Worm (Caenorhabditis elegans): ENCODE measurements around the gene kin-29.

kin-29 gene

ce11 chrX:2877433-2877832 is 25.2 kb upstream of the kin-29 start:
- TF ChIP-seq lsl-1 (GFP tag; optimal IDR thresholded peaks at IDR 0.05): no peak
- TF ChIP-seq akir-1 (GFP tag; optimal IDR thresholded peaks at IDR 0.05): no peak
- no peak for TF ChIP-seq him-1 (tag; optimal IDR thresholded peaks at IDR 0.05)
- TF ChIP-seq F39B2.1 (GFP tag; IDR thresholded peaks at IDR 0.05): no peak
- TF ChIP-seq lin-40 (tag; optimal IDR thresholded peaks at IDR 0.05): no peak

ce11 chrX:2874598-2874997 is 22.4 kb upstream of the kin-29 start:
- TF ChIP-seq madf-8 (GFP tag; conservative IDR thresholded peaks at IDR 0.05) (no peak), ztf-18 (tag; optimal IDR thresholded peaks at IDR 0.05) (no peak), nfya-2 (GFP tag; IDR thresholded peaks at IDR 0.05) (no peak), rec-8 (tag; optimal IDR thresholded peaks at IDR 0.05) (no peak), akir-1 (GFP tag; optimal IDR thresholded peaks at IDR 0.05) (no peak), let-607 (tag; optimal IDR thresholded peaks at IDR 0.05) (no peak), ztf-22 (GFP tag; optimal IDR thresholded peaks at IDR 0.05) (no peak), atf-7 (tag; optimal IDR thresholded peaks at IDR 0.05) (no peak), pha-4 (tag; optimal IDR thresholded peaks at IDR 0.05) (no peak), ceh-100 (GFP tag; IDR thresholded peaks at IDR 0.05) (no peak), cebp-2 (GFP tag; IDR thresholded peaks at IDR 0.05) (no peak), snpc-3.4 (tag; optimal IDR thresholded peaks at IDR 0.05) (no peak), Y79H2A.3 (GFP tag; conservative IDR thresholded peaks at IDR 0.05) (no peak), pbrm-1 (GFP tag; IDR thresholded peaks at IDR 0.05) (no peak), nhr-120 (GFP tag; IDR thresholded peaks at IDR 0.05) (no peak), hsf-1 (GFP tag; IDR thresholded peaks at IDR 0.05) (no peak), lir-1 (GFP tag; conservative IDR thresholded peaks at IDR 0.05) (no peak), ztf-25 (GFP tag; IDR thresholded peaks at IDR 0.05) (no peak)

ce11 chrX:2873272-2873671 is 21.0 kb upstream of the kin-29 start:
- no peak for TF ChIP-seq ets-4 (GFP tag; optimal IDR thresholded peaks at IDR 0.05)
- no peak for TF ChIP-seq hlh-12 (tag; optimal IDR thresholded peaks at IDR 0.05)

- TF ChIP-seq bed-2 (GFP tag; IDR thresholded peaks at IDR 0.05) (no peak), snpc-4 (GFP tag; optimal IDR thresholded peaks at IDR 0.05) (no peak), snpc-4 (tag; optimal IDR thresholded peaks at IDR 0.05) (no peak)
Measured at ce11 chrX:2871037-2871436, 18.8 kb upstream of the kin-29 start, which contains the start of gene F53B3.3. Gene F53B3.3, minus strand, starts transcription at chrX:2871137.

ce11 chrX:2865591-2866217 is 13.5 kb upstream of the kin-29 start:
- TF ChIP-seq ama-1 (optimal IDR thresholded peaks at IDR 0.05): peak; percentile 49
- no peak for TF ChIP-seq ama-1 (GFP tag; optimal IDR thresholded peaks at IDR 0.05)
- no peak for TF ChIP-seq ztf-3 (GFP tag; optimal IDR thresholded peaks at IDR 0.05)

- TF ChIP-seq zfh-2 (GFP tag; conservative IDR thresholded peaks at IDR 0.05) (0 out of 2 replicates have a peak, but pooled peaks have one; percentile 34), dox-1 (GFP tag; IDR thresholded peaks at IDR 0.05) (no peak), snpc-1.1 (tag; optimal IDR thresholded peaks at IDR 0.05; ENCODE audit: insufficient read depth) (no peak)
Measured at ce11 chrX:2863946-2864345, 11.7 kb upstream of the kin-29 start, which contains the start of gene F53B3.6. Gene F53B3.6, plus strand, starts transcription at chrX:2864229.
